Worm (Caenorhabditis elegans) whole organism, L1 larva: ENCODE results near the gene gbf-1.

Experiments used
- C16A3.4 ChIP-seq: fragments of 150-350 bp; optimal IDR thresholded peaks from 2 replicates; lab custom pipeline; 2014; ENCODE audit warnings: missing biosample characterization, missing genetic modification characterization
- F16B12.6 ChIP-seq: fragments of 150-350 bp; optimal IDR thresholded peaks from 2 replicates; lab custom pipeline; 2014; ENCODE audit warnings: missing biosample characterization, missing genetic modification characterization
- Y116A8C.19 ChIP-seq: sonication (generic microtip); optimal IDR thresholded peaks from 2 replicates; lab custom pipeline; 2016; ENCODE audit warnings: missing compliant biosample characterization, missing genetic modification characterization, borderline replicate concordance
- aly-2 ChIP-seq: fragments of 150-350 bp; optimal IDR thresholded peaks from 2 replicates; lab custom pipeline; 2014; ENCODE audit warnings: missing biosample characterization, missing genetic modification characterization
- ama-1 ChIP-seq: fragments of 150-350 bp; optimal IDR thresholded peaks from 2 replicates; lab custom pipeline; 2014
- blmp-1 ChIP-seq: fragments of 150-350 bp; optimal IDR thresholded peaks from 2 replicates; lab custom pipeline; 2014; ENCODE audit warnings: missing biosample characterization, missing genetic modification characterization
- ceh-63 ChIP-seq: fragments of 200-800 bp; sonication (Bioruptor generic); optimal IDR thresholded peaks from 2 replicates; lab custom pipeline; 2018; ENCODE audit warnings: mild to moderate bottlenecking, missing genetic modification characterization, missing compliant biosample characterization
- ceh-8 ChIP-seq: fragments of 200-800 bp; sonication (Bioruptor generic); optimal IDR thresholded peaks from 2 replicates; lab custom pipeline; 2018; ENCODE audit warnings: mild to moderate bottlenecking, missing genetic modification characterization, moderate library complexity, missing compliant biosample characterization
- ceh-82 ChIP-seq, 3 experiments: fragments of 150-350 bp in 1 of 3; sonication (generic microtip) in 2 of 3; optimal IDR thresholded peaks; 2 replicates each; lab custom pipeline; 2014 to 2017; ENCODE audit warnings: missing biosample characterization in 3 of 3, missing genetic modification characterization in 3 of 3
- ceh-88 ChIP-seq: fragments of 200-800 bp; sonication (Bioruptor generic); IDR thresholded peaks from 2 replicates; pipeline ENCODE4 v1.3.6; 2022; ENCODE audit warnings: missing genetic modification characterization, missing compliant biosample characterization
- dpl-1 ChIP-seq, 3 experiments: fragments of 150-350 bp in 2 of 3; sonication (generic microtip) in 1 of 3; optimal IDR thresholded peaks; 2 replicates each; lab custom pipeline; 2014 to 2017; ENCODE audit warnings: missing biosample characterization in 3 of 3, missing genetic modification characterization in 3 of 3, missing genetic modification reagents in 3 of 3
- efl-1 ChIP-seq, 4 experiments: fragments of 150-350 bp; optimal IDR thresholded peaks in 3 of 4; peaks in 1 of 4; 1 replicate in 1 of 4; 2 replicates in 3 of 4; lab custom pipeline; 2014; ENCODE audit warnings: missing biosample characterization in 2 of 4, missing genetic modification characterization in 2 of 4, missing genetic modification reagents in 2 of 4
- efl-3 ChIP-seq: fragments of 200-800 bp; sonication (Bioruptor generic); optimal IDR thresholded peaks from 2 replicates; lab custom pipeline; 2018; ENCODE audit warnings: mild to moderate bottlenecking, missing genetic modification characterization, missing compliant biosample characterization
- elt-2 ChIP-seq: sonication (generic microtip); optimal IDR thresholded peaks from 2 replicates; lab custom pipeline; 2016; ENCODE audit warnings: missing genetic modification characterization, mild to moderate bottlenecking, inconsistent platforms, missing compliant biosample characterization, missing genetic modification reagents
- fkh-10 ChIP-seq: sonication (generic microtip); optimal IDR thresholded peaks from 2 replicates; lab custom pipeline; 2017; ENCODE audit warnings: missing biosample characterization, missing genetic modification reagents, missing genetic modification characterization
- fkh-4 ChIP-seq: sonication (generic microtip); optimal IDR thresholded peaks from 2 replicates; lab custom pipeline; 2016; ENCODE audit warnings: missing compliant biosample characterization, missing genetic modification characterization, borderline replicate concordance
- fkh-8 ChIP-seq: sonication (generic microtip); optimal IDR thresholded peaks from 2 replicates; lab custom pipeline; 2016; ENCODE audit warnings: mild to moderate bottlenecking, missing genetic modification characterization, missing compliant biosample characterization
- fos-1 ChIP-seq: fragments of 150-350 bp; optimal IDR thresholded peaks from 2 replicates; lab custom pipeline; 2014; ENCODE audit warnings: missing biosample characterization, missing genetic modification characterization
- hlh-17 ChIP-seq: fragments of 200-800 bp; sonication (Bioruptor generic); optimal IDR thresholded peaks from 2 replicates; lab custom pipeline; 2018; ENCODE audit warnings: missing genetic modification characterization, mild to moderate bottlenecking, missing compliant biosample characterization, moderate library complexity, borderline replicate concordance
- hlh-4 ChIP-seq: sonication (generic microtip); optimal IDR thresholded peaks from 2 replicates; lab custom pipeline; 2016; ENCODE audit warnings: mild to moderate bottlenecking, missing genetic modification characterization, missing compliant biosample characterization
- hpl-2 ChIP-seq: fragments of 150-350 bp; optimal IDR thresholded peaks from 2 replicates; lab custom pipeline; 2014; ENCODE audit warnings: missing biosample characterization, missing genetic modification reagents, missing genetic modification characterization
- lin-15B ChIP-seq: fragments of 150-350 bp; sonication (generic microtip); optimal IDR thresholded peaks from 3 replicates; lab custom pipeline; 2014; ENCODE audit warnings: missing biosample characterization, missing genetic modification characterization
- lin-35 ChIP-seq, 2 experiments: fragments of 150-350 bp; optimal IDR thresholded peaks; 2 replicates each; lab custom pipeline; 2014; ENCODE audit warnings: missing biosample characterization in 2 of 2, missing genetic modification characterization in 2 of 2, missing genetic modification reagents in 2 of 2
- mab-9 ChIP-seq: fragments of 200-800 bp; sonication (Bioruptor generic); IDR thresholded peaks from 2 replicates; pipeline ENCODE4 v1.3.6; 2022; ENCODE audit warnings: missing genetic modification reagents, missing genetic modification characterization, missing compliant biosample characterization
- nhr-11 ChIP-seq: fragments of 150-350 bp; optimal IDR thresholded peaks from 2 replicates; lab custom pipeline; 2014; ENCODE audit warnings: missing biosample characterization, missing genetic modification characterization
- nhr-12 ChIP-seq: sonication (generic microtip); optimal IDR thresholded peaks from 2 replicates; lab custom pipeline; 2017; ENCODE audit warnings: missing biosample characterization, missing genetic modification characterization
- nhr-19 ChIP-seq: fragments of 200-800 bp; sonication (Bioruptor generic); conservative IDR thresholded peaks from 2 replicates; pipeline ENCODE4 v1.3.6; 2022; ENCODE audit warnings: missing genetic modification characterization, missing compliant biosample characterization
- nhr-76 ChIP-seq: sonication (generic microtip); optimal IDR thresholded peaks from 2 replicates; lab custom pipeline; 2017; ENCODE audit warnings: missing biosample characterization, missing genetic modification characterization
- nhr-85 ChIP-seq: sonication (generic microtip); peaks from one replicate; lab custom pipeline; 2016; ENCODE audit warnings: missing genetic modification characterization, inconsistent platforms, missing compliant biosample characterization
- rnt-1 ChIP-seq: sonication (generic microtip); optimal IDR thresholded peaks from 2 replicates; lab custom pipeline; 2016; ENCODE audit warnings: mild to moderate bottlenecking, missing genetic modification characterization, moderate library complexity, missing compliant biosample characterization
- skn-1 ChIP-seq: fragments of 150-350 bp; optimal IDR thresholded peaks from 2 replicates; lab custom pipeline; 2014; ENCODE audit warnings: missing biosample characterization, missing genetic modification characterization
- snu-23 ChIP-seq: sonication (generic microtip); optimal IDR thresholded peaks from 2 replicates; lab custom pipeline; 2016; ENCODE audit warnings: missing genetic modification characterization, missing compliant biosample characterization
- sptf-1 ChIP-seq: fragments of 150-350 bp; optimal IDR thresholded peaks from 2 replicates; lab custom pipeline; 2014; ENCODE audit warnings: missing biosample characterization, missing genetic modification characterization
- zag-1 ChIP-seq: fragments of 150-350 bp; optimal IDR thresholded peaks from 2 replicates; lab custom pipeline; 2014; ENCODE audit warnings: missing biosample characterization, missing genetic modification characterization

Gene gbf-1

DNA sequence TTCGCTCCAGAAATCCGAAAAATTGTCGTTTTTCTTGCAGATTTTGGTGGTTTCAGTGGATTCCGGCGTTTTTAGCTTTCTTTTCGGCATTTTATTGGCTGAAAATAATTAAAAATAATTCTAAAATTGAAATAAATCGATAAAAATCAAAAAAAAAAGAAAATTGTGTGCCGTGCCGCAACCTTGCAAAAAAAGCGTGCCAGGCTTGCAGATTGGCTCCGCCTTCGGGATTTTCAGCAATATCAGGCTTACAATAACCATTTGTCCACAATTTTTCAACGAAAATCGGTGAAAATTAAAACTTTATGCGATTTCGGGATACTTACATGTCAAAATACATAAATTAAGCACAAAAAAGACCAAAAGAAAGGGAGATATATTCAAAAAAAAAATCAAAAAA is 54.9 kb downstream of the gbf-1 start, which contains the start of gene Y41C4A.9:
TSS of gene Y41C4A.9 (minus strand) at position 98 of the 400 bp plus-strand sequence.
- no peak for TF ChIP-seq hpl-2 (GFP tag; lab: Kevin White, UChicago)
- peak; percentile 73 for TF ChIP-seq nhr-85 (tag; lab: Kevin White, UChicago)
- TF ChIP-seq ama-1 (lab: Kevin White, UChicago), result no peak
- no peak for TF ChIP-seq ceh-88 (GFP tag; lab: Robert Waterston, UW)
- no peak for TF ChIP-seq mab-9 (GFP tag; lab: Robert Waterston, UW)
- TF ChIP-seq nhr-11 (tag; lab: Kevin White, UChicago), result no peak
- TF ChIP-seq rnt-1 (tag; lab: Kevin White, UChicago), result no peak
- TF ChIP-seq snu-23, result no peak
- no peak for TF ChIP-seq fkh-8 (tag; lab: Kevin White, UChicago)
- TF ChIP-seq ceh-63 (GFP tag; lab: Kevin White, UChicago), result no peak
- no peak for TF ChIP-seq F16B12.6
- no peak for TF ChIP-seq lin-15B
- TF ChIP-seq Y116A8C.19, result no peak
- peak; percentile 29 to 58 for TF ChIP-seq efl-1 (optimal IDR thresholded peaks at IDR 0.05; lab: Kevin White, UChicago)
- TF ChIP-seq efl-1 (GFP tag; optimal IDR thresholded peaks at IDR 0.05 in 1 of 2; lab: Kevin White, UChicago), result peak; percentile 10 to 87
- no peak for TF ChIP-seq blmp-1
- no peak for TF ChIP-seq ceh-82 (tag; optimal IDR thresholded peaks at IDR 0.05; lab: Kevin White, UChicago)
- TF ChIP-seq hlh-17 (GFP tag; lab: Kevin White, UChicago), result no peak
- TF ChIP-seq nhr-19, result no peak
- TF ChIP-seq dpl-1 (GFP tag; optimal IDR thresholded peaks at IDR 0.05; lab: Kevin White, UChicago), result peak in 1 of 3 experiments; percentile 22
- no peak for TF ChIP-seq C16A3.4 (tag; lab: Kevin White, UChicago)

- TF ChIP-seq hlh-17 (GFP tag; lab: Kevin White, UChicago), result no peak
- no peak for TF ChIP-seq hlh-4 (tag; lab: Kevin White, UChicago)
- TF ChIP-seq skn-1, result no peak
- no peak for TF ChIP-seq nhr-76 (tag; lab: Kevin White, UChicago)
- no peak for TF ChIP-seq blmp-1
- no peak for TF ChIP-seq ceh-88 (GFP tag; lab: Robert Waterston, UW)
- no peak for TF ChIP-seq snu-23
- TF ChIP-seq fkh-4 (tag; lab: Kevin White, UChicago), result no peak
- TF ChIP-seq aly-2 (tag; lab: Kevin White, UChicago), result no peak
- no peak for TF ChIP-seq F16B12.6
- TF ChIP-seq zag-1, result no peak
These were observed 64.8 kb downstream of the gbf-1 start, which contains the start of gene Y41C4A.8 for ce11 chrIII:11708722-11709121. Gene Y41C4A.8 (minus strand): TSS chrIII:11708822.

ce11 chrIII:11706665-11707064 is 66.8 kb downstream of the gbf-1 start, which contains the start of gene col-96:
Gene col-96 (minus strand): TSS chrIII:11706765.
- TF ChIP-seq fkh-10 (GFP tag; lab: Kevin White, UChicago), result no peak
- TF ChIP-seq nhr-12 (tag; lab: Kevin White, UChicago), result no peak
- TF ChIP-seq blmp-1, result peak; percentile 15

DNA sequence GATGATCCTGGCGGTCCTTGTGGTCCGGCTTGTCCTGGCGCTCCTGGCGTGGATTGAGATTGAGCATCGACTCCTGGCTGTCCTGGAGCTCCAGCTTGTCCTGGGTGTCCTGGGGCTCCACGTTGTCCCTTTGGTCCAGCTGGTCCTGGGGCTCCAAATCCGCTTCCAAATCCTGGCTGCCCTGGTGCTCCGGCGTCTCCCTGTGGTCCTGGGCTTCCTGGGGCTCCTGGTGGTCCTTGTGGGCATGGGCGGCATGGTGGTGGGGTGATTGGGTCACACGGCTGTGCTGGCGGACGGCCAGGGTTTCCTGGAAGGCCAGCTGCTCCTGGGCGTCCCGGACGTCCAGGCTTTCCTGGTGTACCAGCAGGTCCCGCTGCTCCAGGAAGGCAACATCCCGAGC is 67.6 kb downstream of the gbf-1 start:
- TF ChIP-seq snu-23 (no peak), sptf-1 (no peak), ceh-8 (GFP tag; lab: Kevin White, UChicago) (peak; percentile 40), efl-3 (no peak)

DNA sequence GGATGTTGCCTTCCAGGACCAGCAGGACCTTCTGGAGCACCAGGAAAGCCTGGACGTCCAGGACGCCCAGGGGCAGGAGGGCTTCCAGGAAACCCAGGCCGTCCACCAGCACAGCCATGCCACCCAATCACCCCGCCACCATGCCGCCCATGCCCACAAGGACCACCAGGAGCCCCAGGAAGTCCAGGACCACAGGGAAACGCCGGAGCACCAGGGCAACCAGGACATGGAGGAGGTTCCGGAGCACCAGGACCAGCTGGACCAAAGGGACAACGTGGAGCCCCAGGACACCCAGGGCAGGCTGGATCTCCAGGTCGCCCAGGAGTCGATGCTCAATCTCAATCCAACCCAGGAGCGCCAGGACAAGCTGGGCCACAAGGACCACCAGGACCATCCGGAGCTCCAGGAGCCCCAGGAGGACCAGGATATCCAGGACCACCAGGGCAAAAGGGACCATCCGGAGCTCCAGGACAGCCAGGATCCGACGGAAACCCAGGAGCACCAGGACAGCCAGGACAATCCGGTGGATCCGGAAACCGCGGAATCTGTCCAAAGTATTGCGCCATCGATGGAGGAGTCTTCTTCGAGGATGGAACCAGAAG is 69.0 kb downstream of the gbf-1 start:
- no peak for TF ChIP-seq C16A3.4 (tag; lab: Kevin White, UChicago)
- TF ChIP-seq elt-2, result no peak
- TF ChIP-seq fkh-10 (GFP tag; lab: Kevin White, UChicago), result no peak
- no peak for TF ChIP-seq nhr-12 (tag; lab: Kevin White, UChicago)
- no peak for TF ChIP-seq nhr-19
- no peak for TF ChIP-seq zag-1

ce11 chrIII:11703776-11704093 is 69.7 kb downstream of the gbf-1 start, which contains the start of gene col-95:
Gene col-95 (plus strand): TSS chrIII:11703994.
- TF ChIP-seq fos-1 (tag; lab: Kevin White, UChicago) (no peak), lin-35 (GFP tag; optimal IDR thresholded peaks at IDR 0.05; lab: Kevin White, UChicago) (peak in 1 of 2 experiments; percentile 5)
- TF ChIP-seq, all 84 proteins: peak for 1
